Worm (Caenorhabditis elegans) whole organism, young adult: Measurements from ENCODE around the gene chdh-1.
A peak's percentile ranks its signal among the peaks of the same experiment; 100 is the strongest.

Source experiments
- B0035.1 ChIP-seq: sonication (generic microtip); optimal IDR thresholded peaks from 2 replicates; lab custom pipeline; 2016; ENCODE audit warnings: missing genetic modification characterization, mild to moderate bottlenecking, missing compliant biosample characterization, missing genotype, missing genetic modification reagents
- B0261.1 ChIP-seq: sonication (generic microtip); optimal IDR thresholded peaks from 2 replicates; lab custom pipeline; 2016; ENCODE audit warnings: mild to moderate bottlenecking, missing genetic modification characterization, moderate library complexity, missing compliant biosample characterization
- C06A6.2 ChIP-seq: fragments of 200-800 bp; sonication (Bioruptor generic); conservative IDR thresholded peaks from 2 replicates; pipeline ENCODE4 v1.3.6; 2022; ENCODE audit warnings: missing genetic modification characterization, missing compliant biosample characterization
- F22D6.2 ChIP-seq: sonication (generic microtip); optimal IDR thresholded peaks from 2 replicates; lab custom pipeline; 2016; ENCODE audit warnings: mild to moderate bottlenecking, missing genetic modification characterization, missing compliant biosample characterization
- F23B12.7 ChIP-seq: sonication (generic microtip); optimal IDR thresholded peaks from 2 replicates; lab custom pipeline; 2017; ENCODE audit warnings: missing genetic modification characterization, mild to moderate bottlenecking, missing compliant biosample characterization, antibody characterized with exemption, moderate library complexity; ENCODE audit not compliant: insufficient read depth
- F49E8.2 ChIP-seq: sonication (generic microtip); optimal IDR thresholded peaks from 3 replicates; lab custom pipeline; 2017; ENCODE audit warnings: missing genetic modification characterization, mild to moderate bottlenecking, missing compliant biosample characterization, antibody characterized with exemption, moderate library complexity; ENCODE audit not compliant: insufficient read depth
- F55B11.4 ChIP-seq: sonication (generic microtip); optimal IDR thresholded peaks from 2 replicates; lab custom pipeline; 2016; ENCODE audit warnings: missing compliant biosample characterization, missing genetic modification characterization, borderline replicate concordance; ENCODE audit not compliant: insufficient read depth
- K11D2.4 ChIP-seq: fragments of 200-800 bp; sonication (Bioruptor generic); IDR thresholded peaks from 2 replicates; pipeline ENCODE4 v1.3.6; 2022; ENCODE audit warnings: missing genetic modification reagents, missing genetic modification characterization, missing compliant biosample characterization
- T07F8.4 ChIP-seq: sonication (generic microtip); optimal IDR thresholded peaks from 2 replicates; lab custom pipeline; 2016; ENCODE audit warnings: mild to moderate bottlenecking, missing genetic modification characterization, moderate library complexity, missing compliant biosample characterization
- Y79H2A.3 ChIP-seq: fragments of 200-800 bp; sonication (Bioruptor generic); conservative IDR thresholded peaks from 2 replicates; pipeline ENCODE4 v1.3.6; 2022; ENCODE audit warnings: missing genetic modification reagents, missing genetic modification characterization, missing compliant biosample characterization
- attf-6 ChIP-seq: fragments of 200-800 bp; sonication (Bioruptor generic); IDR thresholded peaks from 2 replicates; pipeline ENCODE4 v1.3.6; 2022; ENCODE audit warnings: missing genetic modification reagents, missing genetic modification characterization, missing compliant biosample characterization
- cebp-1 ChIP-seq, 2 experiments: fragments of 200-800 bp in 1 of 2; sonication (Bioruptor generic) in 1 of 2; sonication (generic microtip) in 1 of 2; IDR thresholded peaks in 1 of 2; optimal IDR thresholded peaks in 1 of 2; 2 replicates each; pipeline versions ENCODE4 v1.3.6 to Lab custom; 2017 to 2022; ENCODE audit warnings: missing compliant biosample characterization in 2 of 2, missing genetic modification characterization in 2 of 2, mild to moderate bottlenecking in 1 of 2, missing genetic modification reagents in 1 of 2, moderate library complexity in 1 of 2
- ceh-27 ChIP-seq: fragments of 200-800 bp; sonication (Bioruptor generic); optimal IDR thresholded peaks from 2 replicates; lab custom pipeline; 2018; ENCODE audit warnings: mild to moderate bottlenecking, missing genetic modification characterization, moderate library complexity, missing compliant biosample characterization
- die-1 ChIP-seq: sonication (generic microtip); optimal IDR thresholded peaks from 2 replicates; lab custom pipeline; 2016; ENCODE audit warnings: missing genotype, mild to moderate bottlenecking, missing genetic modification characterization, missing compliant biosample characterization
- dox-1 ChIP-seq: fragments of 200-800 bp; sonication (Bioruptor generic); IDR thresholded peaks from 2 replicates; pipeline ENCODE4 v1.3.6; 2022; ENCODE audit warnings: missing genetic modification reagents, missing genetic modification characterization, missing compliant biosample characterization
- egl-18 ChIP-seq: fragments of 200-800 bp; sonication (Bioruptor generic); IDR thresholded peaks from 2 replicates; pipeline ENCODE4 v1.3.6; 2022; ENCODE audit warnings: missing genetic modification reagents, missing genetic modification characterization, missing compliant biosample characterization
- him-1 ChIP-seq: sonication (generic microtip); optimal IDR thresholded peaks from 2 replicates; lab custom pipeline; 2016; ENCODE audit warnings: missing genotype, missing genetic modification reagents, missing genetic modification characterization, missing compliant biosample characterization
- hlh-12 ChIP-seq: sonication (generic microtip); optimal IDR thresholded peaks from 2 replicates; lab custom pipeline; 2016; ENCODE audit warnings: missing genetic modification characterization, missing compliant biosample characterization
- hlh-26 ChIP-seq: fragments of 200-800 bp; sonication (Bioruptor generic); conservative IDR thresholded peaks from 2 replicates; pipeline ENCODE4 v1.3.6; 2022; ENCODE audit warnings: missing genetic modification reagents, missing genetic modification characterization, missing compliant biosample characterization
- hmg-20 ChIP-seq: fragments of 200-800 bp; sonication (Bioruptor generic); IDR thresholded peaks from 2 replicates; pipeline ENCODE4 v1.3.6; 2022; ENCODE audit warnings: missing genetic modification reagents, missing genetic modification characterization, missing compliant biosample characterization
- let-607 ChIP-seq, 2 experiments: fragments of 200-800 bp in 1 of 2; sonication (Bioruptor generic) in 1 of 2; sonication (generic microtip) in 1 of 2; optimal IDR thresholded peaks; 2 replicates each; lab custom pipeline; 2016 to 2018; ENCODE audit warnings: mild to moderate bottlenecking in 2 of 2, missing compliant biosample characterization in 2 of 2, missing genetic modification characterization in 2 of 2, moderate library complexity in 2 of 2, missing genotype in 1 of 2
- lin-40 ChIP-seq: sonication (generic microtip); optimal IDR thresholded peaks from 2 replicates; lab custom pipeline; 2016; ENCODE audit warnings: missing genetic modification characterization, mild to moderate bottlenecking, missing compliant biosample characterization, missing genotype, missing genetic modification reagents
- mcd-1 ChIP-seq: fragments of 200-800 bp; sonication (Bioruptor generic); IDR thresholded peaks from 2 replicates; pipeline ENCODE4 v1.3.6; 2022; ENCODE audit warnings: missing genetic modification reagents, missing genetic modification characterization, missing compliant biosample characterization
- mel-28 ChIP-seq: sonication (generic microtip); optimal IDR thresholded peaks from 2 replicates; lab custom pipeline; 2016; ENCODE audit warnings: borderline replicate concordance, mild to moderate bottlenecking, missing genetic modification characterization, missing compliant biosample characterization
- mes-4 ChIP-seq: sonication (generic microtip); optimal IDR thresholded peaks from 2 replicates; lab custom pipeline; 2016; ENCODE audit warnings: missing genotype, missing genetic modification characterization, missing compliant biosample characterization
- repo-1 ChIP-seq: sonication (generic microtip); optimal IDR thresholded peaks from 2 replicates; lab custom pipeline; 2017; ENCODE audit warnings: mild to moderate bottlenecking, missing genetic modification characterization, missing compliant biosample characterization
- rpc-1 ChIP-seq, 2 experiments: fragments of 150-350 bp in 1 of 2; sonication (generic microtip) in 1 of 2; optimal IDR thresholded peaks; 2 replicates each; lab custom pipeline; 2014 to 2018; ENCODE audit warnings: missing biosample characterization in 1 of 2, missing genetic modification characterization in 1 of 2, missing genetic modification reagents in 1 of 2, missing genotype in 1 of 2
- snpc-1.1 ChIP-seq: sonication (generic microtip); optimal IDR thresholded peaks from 2 replicates; lab custom pipeline; 2017; ENCODE audit warnings: missing genetic modification characterization, mild to moderate bottlenecking, missing compliant biosample characterization, antibody characterized with exemption, moderate library complexity, missing genotype, missing genetic modification reagents; ENCODE audit not compliant: insufficient read depth
- tlf-1 ChIP-seq: fragments of 200-800 bp; sonication (Bioruptor generic); optimal IDR thresholded peaks from 2 replicates; lab custom pipeline; 2018; ENCODE audit warnings: mild to moderate bottlenecking, missing genetic modification characterization, missing compliant biosample characterization
- unc-130 ChIP-seq: sonication (generic microtip); optimal IDR thresholded peaks from 2 replicates; lab custom pipeline; 2016; ENCODE audit warnings: missing genetic modification reagents, missing genetic modification characterization, missing compliant biosample characterization
- unc-62 ChIP-seq: fragments of 150-350 bp; optimal IDR thresholded peaks from 2 replicates; lab custom pipeline; 2014; ENCODE audit warnings: missing biosample characterization, missing genetic modification reagents, missing genetic modification characterization
- ztf-6 ChIP-seq: fragments of 200-800 bp; sonication (Bioruptor generic); IDR thresholded peaks from 2 replicates; pipeline ENCODE4 v1.3.6; 2022; ENCODE audit warnings: missing genetic modification reagents, missing genetic modification characterization, missing compliant biosample characterization

Gene chdh-1

ce11 chrII:8740326-8740949 is 41.7 kb upstream of the chdh-1 start (continued):
- peak in 1 of 2 experiments; percentile 3 for TF ChIP-seq let-607 (tag; optimal IDR thresholded peaks at IDR 0.05; lab: Kevin White, UChicago)
- no peak for TF ChIP-seq egl-18 (GFP tag; lab: Robert Waterston, UW)
- TF ChIP-seq Y79H2A.3 (GFP tag; lab: Robert Waterston, UW) = no peak
- no peak for TF ChIP-seq F23B12.7 (tag; lab: Kevin White, UChicago)
- peak; percentile 11; the same call in 1 of the 2 replicates for TF ChIP-seq mcd-1
- no peak for TF ChIP-seq attf-6 (GFP tag; lab: Robert Waterston, UW)
- TF ChIP-seq snpc-1.1 = no peak
- TF ChIP-seq unc-62 (GFP tag; lab: Kevin White, UChicago) = no peak
- TF ChIP-seq B0261.1 = no peak
- TF ChIP-seq die-1 (tag; lab: Kevin White, UChicago) = no peak
- TF ChIP-seq cebp-1 (GFP tag; IDR thresholded peaks at IDR 0.05; lab: Robert Waterston, UW) = no peak
- TF ChIP-seq cebp-1 (tag; optimal IDR thresholded peaks at IDR 0.05; lab: Kevin White, UChicago) = peak; percentile 36
- no peak for TF ChIP-seq F22D6.2 (tag; lab: Kevin White, UChicago)
- no peak for TF ChIP-seq hlh-26
- no peak for TF ChIP-seq unc-130
- TF ChIP-seq hlh-12 (tag; lab: Kevin White, UChicago) = no peak
- no peak for TF ChIP-seq mel-28 (tag; lab: Kevin White, UChicago)
- no peak for TF ChIP-seq rpc-1 (optimal IDR thresholded peaks at IDR 0.05; lab: Kevin White, UChicago)
- TF ChIP-seq rpc-1 (tag; optimal IDR thresholded peaks at IDR 0.05; lab: Kevin White, UChicago) = no peak
- TF ChIP-seq mes-4 (tag; lab: Kevin White, UChicago) = no peak
- TF ChIP-seq F49E8.2 (tag; lab: Kevin White, UChicago) = no peak
- TF ChIP-seq K11D2.4 (GFP tag; lab: Robert Waterston, UW) = no peak
- TF ChIP-seq ztf-6 = no peak
- TF ChIP-seq him-1 (tag; lab: Kevin White, UChicago) = no peak
- peak; percentile 72 for TF ChIP-seq lin-40 (tag; lab: Kevin White, UChicago)
- no peak for TF ChIP-seq B0035.1 (tag; lab: Kevin White, UChicago)
- no peak for TF ChIP-seq C06A6.2
- peak; percentile 48; the same call in 1 of the 2 replicates for TF ChIP-seq dox-1 (GFP tag; lab: Robert Waterston, UW)
- peak; percentile 28 for TF ChIP-seq tlf-1 (GFP tag; lab: Kevin White, UChicago)
- TF ChIP-seq hmg-20 (GFP tag; lab: Robert Waterston, UW) = no peak

ce11 chrII:8738955-8739354 is 40.2 kb upstream of the chdh-1 start:
- TF ChIP-seq unc-62 (GFP tag; lab: Kevin White, UChicago) (peak; percentile 14), F23B12.7 (tag; lab: Kevin White, UChicago) (no peak), F55B11.4 (no peak)

- no peak for TF ChIP-seq T07F8.4 (tag; lab: Kevin White, UChicago)
Observed at ce11 chrII:8738244-8738643, 39.5 kb upstream of the chdh-1 start.

- no peak for TF ChIP-seq K11D2.4 (GFP tag; lab: Robert Waterston, UW)
- TF ChIP-seq ceh-27 (GFP tag; lab: Kevin White, UChicago) = no peak
- TF ChIP-seq repo-1 (tag; lab: Kevin White, UChicago) = no peak
Observed at ce11 chrII:8737456-8737855, 38.7 kb upstream of the chdh-1 start, which contains the start of gene idpb-4. idpb-4 (minus strand) TSS chrII:8737556.
